Worm (Caenorhabditis elegans): ENCODE results near the gene T09A5.15.

ce11 chrII:7889321-7889720, 31.6 kb downstream of the T09A5.15 start:
- TF ChIP-seq elt-1 (tag; optimal IDR thresholded peaks at IDR 0.05; ENCODE audit: borderline replicate concordance, insufficient read depth) (no peak), nhr-28 (tag; optimal IDR thresholded peaks at IDR 0.05) (no peak), unc-62 (GFP tag; optimal IDR thresholded peaks at IDR 0.05) (no peak), nhr-76 (tag; optimal IDR thresholded peaks at IDR 0.05) (no peak), unc-39 (tag; optimal IDR thresholded peaks at IDR 0.05) (no peak), nhr-237 (tag; optimal IDR thresholded peaks at IDR 0.05) (no peak), lsy-2 (tag; optimal IDR thresholded peaks at IDR 0.05) (no peak), snpc-4 (tag; optimal IDR thresholded peaks at IDR 0.05) (no peak), M03D4.4 (tag; optimal IDR thresholded peaks at IDR 0.05) (no peak), blmp-1 (tag; optimal IDR thresholded peaks at IDR 0.05) (no peak)
